Worm (Caenorhabditis elegans): Measurements from ENCODE around the gene srd-11.

ce11 chrV:13619752-13620151, at the start of gene srd-11:
- TF ChIP-seq ama-1 (optimal IDR thresholded peaks at IDR 0.05) (no peak), R02D3.7 (tag; optimal IDR thresholded peaks at IDR 0.05) (no peak), elt-3 (tag; optimal IDR thresholded peaks at IDR 0.05) (no peak), nfya-1 (tag; optimal IDR thresholded peaks at IDR 0.05; ENCODE audit: insufficient read depth) (no peak), pqm-1 (tag; optimal IDR thresholded peaks at IDR 0.05) (no peak), egl-5 (tag; optimal IDR thresholded peaks at IDR 0.05) (no peak), fos-1 (tag; optimal IDR thresholded peaks at IDR 0.05) (no peak), skn-1 (tag; optimal IDR thresholded peaks at IDR 0.05) (no peak), aly-2 (tag; optimal IDR thresholded peaks at IDR 0.05) (no peak), ceh-9 (tag; optimal IDR thresholded peaks at IDR 0.05) (no peak), nhr-43 (tag; optimal IDR thresholded peaks at IDR 0.05; ENCODE audit: poor library complexity, severe bottlenecking) (no peak), ztf-11 (tag; optimal IDR thresholded peaks at IDR 0.05) (no peak), lin-39 (tag; optimal IDR thresholded peaks at IDR 0.05) (no peak), ceh-28 (tag; optimal IDR thresholded peaks at IDR 0.05) (no peak)

Measured in whole organism, L3 larva.